Worm (Caenorhabditis elegans) whole organism, mixed stage, embryonic: Measurements from ENCODE around the gene K09B11.4.

Experiments used
- M03D4.4 ChIP-seq: sonication (generic microtip); optimal IDR thresholded peaks from 2 replicates; lab custom pipeline; 2017; ENCODE audit warnings: mild to moderate bottlenecking, missing genetic modification characterization, missing compliant biosample characterization
- bed-3 ChIP-seq: fragments of 200-800 bp; sonication (Bioruptor generic); optimal IDR thresholded peaks from 3 replicates; lab custom pipeline; 2018; ENCODE audit warnings: mild to moderate bottlenecking, missing genetic modification characterization, moderate library complexity, missing compliant biosample characterization
- blmp-1 ChIP-seq: fragments of 150-350 bp; optimal IDR thresholded peaks from 2 replicates; lab custom pipeline; 2014; ENCODE audit warnings: missing biosample characterization, missing genetic modification characterization
- ceh-43 ChIP-seq: fragments of 200-800 bp; sonication (Bioruptor generic); optimal IDR thresholded peaks from 2 replicates; lab custom pipeline; 2018; ENCODE audit warnings: mild to moderate bottlenecking, missing genetic modification characterization, moderate library complexity, missing compliant biosample characterization
- ceh-83 ChIP-seq: fragments of 200-800 bp; sonication (Bioruptor generic); optimal IDR thresholded peaks from 2 replicates; lab custom pipeline; 2018; ENCODE audit warnings: mild to moderate bottlenecking, missing genetic modification characterization, missing compliant biosample characterization
- ces-1 ChIP-seq: fragments of 150-350 bp; optimal IDR thresholded peaks from 2 replicates; lab custom pipeline; 2014; ENCODE audit warnings: missing biosample characterization, missing genetic modification reagents, missing genetic modification characterization
- cnd-1 ChIP-seq: fragments of 200-800 bp; sonication (Bioruptor generic); optimal IDR thresholded peaks from 2 replicates; lab custom pipeline; 2018; ENCODE audit warnings: mild to moderate bottlenecking, missing genetic modification characterization, missing compliant biosample characterization
- drap-1 ChIP-seq: fragments of 200-800 bp; sonication (Bioruptor generic); optimal IDR thresholded peaks from 3 replicates; lab custom pipeline; 2018; ENCODE audit warnings: mild to moderate bottlenecking, missing genetic modification characterization, missing compliant biosample characterization
- elt-1 ChIP-seq: sonication (generic microtip); optimal IDR thresholded peaks from 2 replicates; lab custom pipeline; 2017; ENCODE audit warnings: missing genetic modification characterization, mild to moderate bottlenecking, missing compliant biosample characterization, antibody characterized with exemption, moderate library complexity, borderline replicate concordance; ENCODE audit not compliant: insufficient read depth
- flh-1 ChIP-seq: fragments of 200-800 bp; sonication (Bioruptor generic); optimal IDR thresholded peaks from 2 replicates; lab custom pipeline; 2018; ENCODE audit warnings: mild to moderate bottlenecking, missing genetic modification characterization, moderate library complexity, missing compliant biosample characterization
- hlh-1 ChIP-seq: fragments of 150-350 bp; optimal IDR thresholded peaks from 2 replicates; lab custom pipeline; 2014; ENCODE audit warnings: missing biosample characterization, missing genetic modification reagents, missing genetic modification characterization
- lin-13 ChIP-seq: fragments of 150-350 bp; optimal IDR thresholded peaks from 2 replicates; lab custom pipeline; 2014; ENCODE audit warnings: missing biosample characterization, missing genetic modification characterization
- lin-32 ChIP-seq: fragments of 200-800 bp; sonication (Bioruptor generic); optimal IDR thresholded peaks from 2 replicates; lab custom pipeline; 2018; ENCODE audit warnings: mild to moderate bottlenecking, missing genetic modification characterization, missing compliant biosample characterization
- lsy-2 ChIP-seq: fragments of 150-350 bp; optimal IDR thresholded peaks from 2 replicates; lab custom pipeline; 2014; ENCODE audit warnings: missing biosample characterization, missing genetic modification characterization
- mab-5 ChIP-seq: fragments of 150-350 bp; optimal IDR thresholded peaks from 2 replicates; lab custom pipeline; 2014; ENCODE audit warnings: missing biosample characterization, missing genetic modification characterization
- mep-1 ChIP-seq: fragments of 150-350 bp; optimal IDR thresholded peaks from 2 replicates; lab custom pipeline; 2017; ENCODE audit warnings: missing biosample characterization, missing genetic modification reagents, missing genetic modification characterization, inconsistent platforms
- mls-2 ChIP-seq: sonication (generic microtip); optimal IDR thresholded peaks from 2 replicates; lab custom pipeline; 2016; ENCODE audit warnings: mild to moderate bottlenecking, missing genetic modification characterization, moderate library complexity, missing compliant biosample characterization
- nhr-12 ChIP-seq: fragments of 150-350 bp; optimal IDR thresholded peaks from 2 replicates; lab custom pipeline; 2014; ENCODE audit warnings: missing biosample characterization, missing genetic modification characterization
- nhr-237 ChIP-seq: fragments of 150-350 bp; optimal IDR thresholded peaks from 2 replicates; lab custom pipeline; 2014; ENCODE audit warnings: missing biosample characterization, missing genetic modification characterization
- nhr-28 ChIP-seq: fragments of 150-350 bp; optimal IDR thresholded peaks from 2 replicates; lab custom pipeline; 2014; ENCODE audit warnings: missing biosample characterization, missing genetic modification characterization
- nhr-76 ChIP-seq: sonication (generic microtip); optimal IDR thresholded peaks from 2 replicates; lab custom pipeline; 2017; ENCODE audit warnings: missing biosample characterization, missing genetic modification characterization
- pha-4 ChIP-seq: fragments of 150-350 bp; optimal IDR thresholded peaks from 2 replicates; lab custom pipeline; 2018; ENCODE audit warnings: missing biosample characterization, missing genetic modification reagents, missing genetic modification characterization
- sem-2 ChIP-seq: fragments of 200-800 bp; sonication (Bioruptor generic); optimal IDR thresholded peaks from 2 replicates; lab custom pipeline; 2018; ENCODE audit warnings: mild to moderate bottlenecking, missing genetic modification characterization, missing compliant biosample characterization
- snpc-4 ChIP-seq: fragments of 150-350 bp; optimal IDR thresholded peaks from 2 replicates; lab custom pipeline; 2014; ENCODE audit warnings: missing biosample characterization, missing genetic modification characterization
- sptf-1 ChIP-seq: sonication (generic microtip); optimal IDR thresholded peaks from 2 replicates; lab custom pipeline; 2017; ENCODE audit warnings: mild to moderate bottlenecking, missing genetic modification characterization, moderate library complexity, missing compliant biosample characterization
- tbx-8 ChIP-seq: fragments of 200-800 bp; sonication (Bioruptor generic); optimal IDR thresholded peaks from 2 replicates; lab custom pipeline; 2018; ENCODE audit warnings: mild to moderate bottlenecking, missing genetic modification characterization, moderate library complexity, missing compliant biosample characterization
- unc-120 ChIP-seq: sonication (generic microtip); optimal IDR thresholded peaks from 2 replicates; lab custom pipeline; 2017; ENCODE audit warnings: missing genetic modification characterization, missing compliant biosample characterization; ENCODE audit not compliant: poor library complexity, severe bottlenecking
- unc-39 ChIP-seq: fragments of 150-350 bp; optimal IDR thresholded peaks from 2 replicates; lab custom pipeline; 2014; ENCODE audit warnings: missing biosample characterization, missing genetic modification characterization
- zip-8 ChIP-seq: fragments of 150-350 bp; optimal IDR thresholded peaks from 2 replicates; lab custom pipeline; 2014; ENCODE audit warnings: missing biosample characterization, missing genetic modification characterization
- ztf-11 ChIP-seq: fragments of 150-350 bp; optimal IDR thresholded peaks from 2 replicates; lab custom pipeline; 2014; ENCODE audit warnings: missing biosample characterization, missing genetic modification characterization

The K09B11.4 gene

ce11 chrIV:13386903-13387302, 42.4 kb upstream of the K09B11.4 start, which contains the start of gene lsm-3:
Gene lsm-3 (plus strand): TSS chrIV:13387203.
- TF ChIP-seq ces-1 (GFP tag; lab: Kevin White, UChicago): no peak
- TF ChIP-seq nhr-12 (tag; lab: Kevin White, UChicago): no peak
- TF ChIP-seq pha-4 (tag; lab: Kevin White, UChicago): no peak
- TF ChIP-seq ceh-83 (GFP tag; lab: Kevin White, UChicago): no peak
- TF ChIP-seq sptf-1 (tag; lab: Kevin White, UChicago): no peak
- TF ChIP-seq blmp-1: no peak
- no peak for TF ChIP-seq nhr-237
- no peak for TF ChIP-seq sem-2 (GFP tag; lab: Kevin White, UChicago)
- TF ChIP-seq M03D4.4 (tag; lab: Kevin White, UChicago): no peak
- no peak for TF ChIP-seq snpc-4
- no peak for TF ChIP-seq hlh-1 (tag; lab: Kevin White, UChicago)
- no peak for TF ChIP-seq lin-13 (tag; lab: Kevin White, UChicago)
- TF ChIP-seq zip-8 (tag; lab: Kevin White, UChicago): no peak

ce11 chrIV:13388779-13389178, 40.6 kb upstream of the K09B11.4 start:
- no peak for TF ChIP-seq lin-13 (tag; lab: Kevin White, UChicago)
- TF ChIP-seq nhr-237: peak; percentile 3
- no peak for TF ChIP-seq drap-1 (GFP tag; lab: Kevin White, UChicago)
- TF ChIP-seq ztf-11 (tag; lab: Kevin White, UChicago): no peak
- TF ChIP-seq mls-2 (tag; lab: Kevin White, UChicago): no peak
- TF ChIP-seq sptf-1 (tag; lab: Kevin White, UChicago): no peak
- TF ChIP-seq hlh-1 (tag; lab: Kevin White, UChicago): no peak
- TF ChIP-seq cnd-1 (tag; lab: Kevin White, UChicago): no peak

- TF ChIP-seq lin-32 (no peak), blmp-1 (no peak), nhr-28 (tag; lab: Kevin White, UChicago) (no peak), zip-8 (tag; lab: Kevin White, UChicago) (no peak), hlh-1 (tag; lab: Kevin White, UChicago) (no peak), mls-2 (tag; lab: Kevin White, UChicago) (no peak), ceh-83 (GFP tag; lab: Kevin White, UChicago) (no peak), nhr-76 (tag; lab: Kevin White, UChicago) (no peak), drap-1 (GFP tag; lab: Kevin White, UChicago) (no peak), elt-1 (tag; lab: Kevin White, UChicago) (no peak), ztf-11 (tag; lab: Kevin White, UChicago) (no peak)
Measured at ce11 chrIV:13389237-13389636, 40.1 kb upstream of the K09B11.4 start.

- no peak for TF ChIP-seq nhr-28 (tag; lab: Kevin White, UChicago)
- TF ChIP-seq flh-1: no peak
- TF ChIP-seq sem-2 (GFP tag; lab: Kevin White, UChicago): no peak
- no peak for TF ChIP-seq mab-5
- TF ChIP-seq, all 35 proteins: peak for 0
Measured at ce11 chrIV:13390770-13391169, 38.6 kb upstream of the K09B11.4 start.

ce11 chrIV:13392230-13392629, 37.1 kb upstream of the K09B11.4 start:
- TF ChIP-seq unc-120 (tag; lab: Kevin White, UChicago): no peak
- TF ChIP-seq mep-1: no peak
- no peak for TF ChIP-seq snpc-4
- no peak for TF ChIP-seq sem-2 (GFP tag; lab: Kevin White, UChicago)
- no peak for TF ChIP-seq hlh-1 (tag; lab: Kevin White, UChicago)

ce11 chrIV:13393246-13393716, 36.1 kb upstream of the K09B11.4 start:
- TF ChIP-seq zip-8 (tag; lab: Kevin White, UChicago) (no peak), ceh-43 (GFP tag; lab: Kevin White, UChicago) (no peak), M03D4.4 (tag; lab: Kevin White, UChicago) (no peak), blmp-1 (no peak), nhr-12 (tag; lab: Kevin White, UChicago) (no peak), elt-1 (tag; lab: Kevin White, UChicago) (no peak), nhr-237 (no peak), lin-32 (no peak), unc-39 (tag; lab: Kevin White, UChicago) (no peak), ceh-83 (GFP tag; lab: Kevin White, UChicago) (no peak), sem-2 (GFP tag; lab: Kevin White, UChicago) (no peak), lsy-2 (no peak), hlh-1 (tag; lab: Kevin White, UChicago) (no peak), bed-3 (GFP tag; lab: Kevin White, UChicago) (no peak), pha-4 (tag; lab: Kevin White, UChicago) (no peak), flh-1 (no peak), unc-120 (tag; lab: Kevin White, UChicago) (no peak), mls-2 (tag; lab: Kevin White, UChicago) (no peak), tbx-8 (GFP tag; lab: Kevin White, UChicago) (no peak)
